Worm (Caenorhabditis elegans) whole organism, late embryonic: ENCODE results near the gene srw-143.
"Not testable (repeated sequence)": the region's sequence is repeated elsewhere in the genome, so short reads cannot be mapped to it uniquely, and the experiment has no call there.

Experiments used
- F13H6.1 ChIP-seq: sonication (generic microtip); optimal IDR thresholded peaks from 2 replicates; lab custom pipeline; 2016; ENCODE audit warnings: missing genetic modification characterization, missing compliant biosample characterization
- K02D7.2 ChIP-seq: sonication (generic microtip); optimal IDR thresholded peaks from 2 replicates; lab custom pipeline; 2017; ENCODE audit warnings: mild to moderate bottlenecking, missing genetic modification characterization, missing compliant biosample characterization
- ama-1 ChIP-seq: fragments of 150-350 bp; optimal IDR thresholded peaks from 2 replicates; lab custom pipeline; 2014
- elt-2 ChIP-seq: sonication (generic microtip); optimal IDR thresholded peaks from 2 replicates; lab custom pipeline; 2016; ENCODE audit warnings: missing genetic modification reagents, missing genetic modification characterization, missing compliant biosample characterization
- eyg-1 ChIP-seq: sonication (generic microtip); optimal IDR thresholded peaks from 2 replicates; lab custom pipeline; 2016; ENCODE audit warnings: missing genotype, missing genetic modification characterization, missing compliant biosample characterization
- fkh-10 ChIP-seq: fragments of 150-350 bp; optimal IDR thresholded peaks from 2 replicates; lab custom pipeline; 2014; ENCODE audit warnings: missing biosample characterization, missing genetic modification reagents, missing genetic modification characterization
- lin-11 ChIP-seq: fragments of 200-800 bp; sonication (Bioruptor generic); optimal IDR thresholded peaks from 2 replicates; lab custom pipeline; 2018; ENCODE audit warnings: mild to moderate bottlenecking, missing genetic modification characterization, missing compliant biosample characterization
- pqm-1 ChIP-seq: sonication (generic microtip); optimal IDR thresholded peaks from 2 replicates; lab custom pipeline; 2016; ENCODE audit warnings: missing genetic modification characterization, missing compliant biosample characterization
- pros-1 ChIP-seq: fragments of 150-350 bp; optimal IDR thresholded peaks from 2 replicates; lab custom pipeline; 2014; ENCODE audit warnings: missing biosample characterization, missing genetic modification reagents, missing genetic modification characterization
- rnt-1 ChIP-seq: sonication (generic microtip); optimal IDR thresholded peaks from 2 replicates; lab custom pipeline; 2016; ENCODE audit warnings: missing genetic modification characterization, missing compliant biosample characterization
- unc-3 ChIP-seq, 2 experiments: fragments of 200-800 bp in 1 of 2; sonication (Bioruptor generic) in 1 of 2; sonication (generic microtip) in 1 of 2; conservative IDR thresholded peaks in 1 of 2; optimal IDR thresholded peaks in 1 of 2; 2 replicates each; pipeline versions ENCODE4 v1.3.6 to Lab custom; 2016 to 2022; ENCODE audit warnings: missing compliant biosample characterization in 2 of 2, missing genetic modification characterization in 2 of 2, missing genetic modification reagents in 1 of 2

DNA sequence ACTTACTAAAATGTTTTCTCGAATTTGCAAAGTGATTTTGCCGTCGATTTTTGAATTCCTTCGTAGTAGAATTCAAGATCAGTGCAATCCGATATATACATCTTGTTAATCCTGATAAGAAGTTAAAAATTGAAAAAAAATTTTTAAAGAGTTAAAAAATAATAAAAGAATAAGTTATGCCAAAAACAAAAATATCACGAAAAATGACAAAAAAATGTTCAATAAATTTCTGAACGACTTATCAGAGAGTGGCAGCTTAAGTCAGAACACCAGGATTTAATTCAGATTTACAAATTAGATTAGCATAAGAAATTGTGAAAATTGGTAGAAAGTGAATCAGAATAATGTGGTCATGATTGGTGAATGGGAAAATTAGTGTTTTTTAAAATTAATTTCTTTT lies 10.8 kb upstream of the srw-143 start, which contains the start of gene srw-122:
- TF ChIP-seq ama-1 (lab: Kevin White, UChicago); F13H6.1 (tag; lab: Kevin White, UChicago); pqm-1 (tag; lab: Kevin White, UChicago); fkh-10; elt-2; rnt-1; eyg-1 (tag; lab: Kevin White, UChicago); pros-1 (tag; lab: Kevin White, UChicago); K02D7.2 (tag; lab: Kevin White, UChicago); unc-3 (GFP tag; conservative IDR thresholded peaks at IDR 0.05; lab: Robert Waterston, UW); unc-3 (tag; optimal IDR thresholded peaks at IDR 0.05; lab: Kevin White, UChicago); lin-11 (tag; lab: Kevin White, UChicago): not testable (repeated sequence)
